Worm (Caenorhabditis elegans) whole organism, young adult: ENCODE results near the gene F49C12.1.

ENCODE experiments used
- F57C9.4 ChIP-seq: sonication (generic microtip); optimal IDR thresholded peaks from 2 replicates; lab custom pipeline; 2017; ENCODE audit warnings: mild to moderate bottlenecking, missing genetic modification characterization, missing compliant biosample characterization
- Y67H2A.10 ChIP-seq: fragments of 200-800 bp; sonication (Bioruptor generic); conservative IDR thresholded peaks from 2 replicates; pipeline ENCODE4 v1.3.6; 2022; ENCODE audit warnings: missing genetic modification reagents, missing genetic modification characterization, missing compliant biosample characterization
- hlh-12 ChIP-seq: sonication (generic microtip); optimal IDR thresholded peaks from 2 replicates; lab custom pipeline; 2016; ENCODE audit warnings: missing genetic modification characterization, missing compliant biosample characterization
- lsy-27 ChIP-seq: sonication (generic microtip); optimal IDR thresholded peaks from 2 replicates; lab custom pipeline; 2017; ENCODE audit warnings: missing genetic modification characterization, mild to moderate bottlenecking, missing compliant biosample characterization, antibody characterized with exemption, missing genotype, borderline replicate concordance; ENCODE audit not compliant: insufficient read depth
- unc-62 ChIP-seq: fragments of 150-350 bp; optimal IDR thresholded peaks from 2 replicates; lab custom pipeline; 2014; ENCODE audit warnings: missing biosample characterization, missing genetic modification reagents, missing genetic modification characterization
- ztf-6 ChIP-seq: fragments of 200-800 bp; sonication (Bioruptor generic); IDR thresholded peaks from 2 replicates; pipeline ENCODE4 v1.3.6; 2022; ENCODE audit warnings: missing genetic modification reagents, missing genetic modification characterization, missing compliant biosample characterization

DNA sequence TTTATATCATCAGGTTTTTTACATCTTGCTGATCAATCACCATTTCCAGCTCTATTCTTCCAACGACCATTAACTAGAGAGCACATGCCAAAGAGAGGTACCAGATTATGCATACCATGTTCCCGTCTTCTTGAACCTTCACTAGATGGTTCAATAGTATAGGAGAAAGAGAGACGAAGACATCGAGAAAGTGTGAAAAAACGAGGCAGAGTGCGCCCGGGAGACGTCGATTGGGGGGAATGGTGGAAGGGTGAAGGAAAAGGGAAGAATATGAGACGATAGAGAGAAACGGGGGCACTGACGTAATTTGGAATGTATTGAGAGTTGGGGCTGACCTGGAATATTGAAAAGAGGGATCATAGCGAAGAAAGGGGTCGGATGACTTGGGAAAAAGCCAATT, 28.6 kb downstream of the F49C12.1 start:
- TF ChIP-seq unc-62 = no peak
- no peak for TF ChIP-seq hlh-12 (tag; lab: Kevin White, UChicago)
- no peak for TF ChIP-seq ztf-6 (GFP tag; lab: Robert Waterston, UW)
- no peak for TF ChIP-seq Y67H2A.10 (GFP tag; lab: Robert Waterston, UW)
- TF ChIP-seq F57C9.4 (tag; lab: Kevin White, UChicago) = no peak
- TF ChIP-seq lsy-27 (tag; lab: Kevin White, UChicago) = no peak
